Fruit fly (Drosophila melanogaster) whole organism, embryonic: ENCODE results near the gene brv3.

Experiments used
- CG12071 ChIP-seq: fragments of 200-800 bp; sonication (Bioruptor generic); optimal IDR thresholded peaks from 3 replicates; lab custom pipeline; 2018; ENCODE audit warnings: missing biosample characterization, mild to moderate bottlenecking, missing genetic modification characterization
- CG3163 ChIP-seq: fragments of 200-800 bp; sonication (Bioruptor generic); optimal IDR thresholded peaks from 3 replicates; lab custom pipeline; 2016; ENCODE audit warnings: missing biosample characterization, missing genetic modification characterization
- CG5180 ChIP-seq: fragments of 200-800 bp; sonication (Bioruptor generic); optimal IDR thresholded peaks from 3 replicates; lab custom pipeline; 2017; ENCODE audit warnings: missing biosample characterization, missing genetic modification characterization, mild to moderate bottlenecking, moderate library complexity, missing genetic modification reagents
- CG6254 ChIP-seq: fragments of 200-800 bp; sonication (Bioruptor generic); optimal IDR thresholded peaks from 3 replicates; lab custom pipeline; 2017; ENCODE audit warnings: mild to moderate bottlenecking, missing biosample characterization, missing genetic modification reagents, missing genetic modification characterization
- CG7745 ChIP-seq: fragments of 200-800 bp; sonication (Bioruptor generic); optimal IDR thresholded peaks from 2 replicates; lab custom pipeline; 2018; ENCODE audit warnings: missing biosample characterization, mild to moderate bottlenecking, missing genetic modification characterization, moderate library complexity
- Lpt ChIP-seq: fragments of >200 bp; optimal IDR thresholded peaks from 2 replicates; lab custom pipeline; 2018; ENCODE audit warnings: missing biosample characterization, missing genetic modification characterization
- NC2β ChIP-seq: fragments of 200-800 bp; sonication (Bioruptor generic); optimal IDR thresholded peaks from 2 replicates; lab custom pipeline; 2016; ENCODE audit warnings: missing biosample characterization, missing genetic modification characterization
- Nf-YA ChIP-seq: fragments of 200-800 bp; sonication (Bioruptor generic); IDR thresholded peaks from 2 replicates; pipeline ENCODE4 v1.3.6; 2022; ENCODE audit warnings: missing biosample characterization, missing genetic modification characterization
- dmrt99B ChIP-seq: fragments of 200-800 bp; sonication (Bioruptor generic); optimal IDR thresholded peaks from 2 replicates; lab custom pipeline; 2018; ENCODE audit warnings: missing biosample characterization, mild to moderate bottlenecking, missing genetic modification characterization, moderate library complexity
- ems ChIP-seq: fragments of 200-800 bp; sonication (Bioruptor generic); optimal IDR thresholded peaks from 3 replicates; lab custom pipeline; 2016; ENCODE audit warnings: missing biosample characterization, missing genetic modification characterization
- ewg ChIP-seq: fragments of 200-800 bp; sonication (Bioruptor generic); optimal IDR thresholded peaks from 3 replicates; lab custom pipeline; 2017; ENCODE audit warnings: mild to moderate bottlenecking, missing biosample characterization, missing genetic modification reagents, missing genetic modification characterization
- maf-S ChIP-seq: fragments of 200-800 bp; sonication (Bioruptor generic); optimal IDR thresholded peaks from 2 replicates; lab custom pipeline; 2016; ENCODE audit warnings: missing biosample characterization, missing genetic modification characterization
- sna ChIP-seq: fragments of 200-800 bp; sonication (Bioruptor generic); IDR thresholded peaks from 2 replicates; pipeline ENCODE4 v1.3.6; 2022; ENCODE audit warnings: missing biosample characterization, missing genetic modification characterization; ENCODE audit not compliant: partially characterized antibody

- no peak for TF ChIP-seq CG7745 (tag; lab: Kevin White, UChicago)
- no peak for TF ChIP-seq CG3163 (GFP tag; lab: Kevin White, UChicago)
- TF ChIP-seq Nf-YA (GFP tag; lab: Robert Waterston, UW) = no peak
- TF ChIP-seq CG6254 (GFP tag; lab: Kevin White, UChicago) = no peak
- TF ChIP-seq sna (GFP tag; lab: Robert Waterston, UW) = no peak
- TF ChIP-seq Lpt (GFP tag; lab: Kevin White, UChicago) = no peak
- TF ChIP-seq ewg (GFP tag; lab: Kevin White, UChicago) = no peak
- TF ChIP-seq maf-S (GFP tag; lab: Kevin White, UChicago) = no peak
- TF ChIP-seq dmrt99B (tag; lab: Kevin White, UChicago) = no peak
- TF ChIP-seq ems = no peak
- TF ChIP-seq CG5180 (GFP tag; lab: Kevin White, UChicago) = no peak
- no peak for TF ChIP-seq NC2β (GFP tag; lab: Kevin White, UChicago)
- no peak for TF ChIP-seq CG12071 (GFP tag; lab: Kevin White, UChicago)
Measured at dm6 chrX:2635075-2635643, 10.8 kb upstream of the brv3 start.
